Fruit fly (Drosophila melanogaster) whole organism, wandering third instar larva: ENCODE measurements around the gene ttm50.

Experiments used
- CG9705 ChIP-seq: fragments of 200-800 bp; sonication (Bioruptor generic); optimal IDR thresholded peaks from 2 replicates; lab custom pipeline; 2018; ENCODE audit warnings: missing biosample characterization, mild to moderate bottlenecking, missing genetic modification characterization
- Dfd ChIP-seq: fragments of >200 bp; optimal IDR thresholded peaks from 2 replicates; lab custom pipeline; 2017; ENCODE audit warnings: missing biosample characterization, missing genetic modification characterization
- Hnf4 ChIP-seq: fragments of 200-800 bp; sonication (Bioruptor generic); optimal IDR thresholded peaks from 2 replicates; lab custom pipeline; 2016; ENCODE audit warnings: missing biosample characterization, mild to moderate bottlenecking, missing genetic modification characterization
- br ChIP-seq: fragments of 200-800 bp; sonication (Bioruptor generic); optimal IDR thresholded peaks from 2 replicates; lab custom pipeline; 2016; ENCODE audit warnings: missing biosample characterization, missing genetic modification characterization
- brk ChIP-seq: fragments of 200-800 bp; sonication (Bioruptor generic); optimal IDR thresholded peaks from 2 replicates; lab custom pipeline; 2016; ENCODE audit warnings: missing biosample characterization, mild to moderate bottlenecking, missing genetic modification characterization
- dl ChIP-seq, 2 experiments: fragments of 175-275, 200-275 bp in 1 of 2; fragments of 200-275 bp in 1 of 2; sonication (Bioruptor generic); optimal IDR thresholded peaks; lab custom pipeline; 2018; ENCODE audit warnings: mild to moderate bottlenecking in 2 of 2, missing biosample characterization in 2 of 2, missing genetic modification characterization in 2 of 2, moderate library complexity in 2 of 2; ENCODE audit not compliant: partially characterized antibody in 2 of 2, insufficient read depth in 1 of 2
- dmrt93B ChIP-seq: fragments of 200-800 bp; sonication (Bioruptor generic); optimal IDR thresholded peaks from 2 replicates; lab custom pipeline; 2018; ENCODE audit warnings: missing biosample characterization, mild to moderate bottlenecking, missing genetic modification characterization
- h ChIP-seq: fragments of 200-800 bp; sonication (Bioruptor generic); optimal IDR thresholded peaks from 3 replicates; lab custom pipeline; 2016; ENCODE audit warnings: missing biosample characterization, mild to moderate bottlenecking, missing genetic modification characterization
- pan ChIP-seq: fragments of >200 bp; optimal IDR thresholded peaks from 2 replicates; lab custom pipeline; 2017

- no peak for TF ChIP-seq Hnf4 (GFP tag; lab: Kevin White, UChicago)
- TF ChIP-seq h (GFP tag; lab: Kevin White, UChicago): no peak
- TF ChIP-seq dl (GFP tag; optimal IDR thresholded peaks at IDR 0.05; lab: Kevin White, UChicago; ENCODE audit: insufficient read depth in 1 of 2, partially characterized antibody in 2 of 2): no peak
- TF ChIP-seq pan (lab: Kevin White, UChicago): no peak
- no peak for TF ChIP-seq dmrt93B (GFP tag; lab: Kevin White, UChicago)
- TF ChIP-seq Dfd: no peak
- no peak for TF ChIP-seq brk (GFP tag; lab: Kevin White, UChicago)
- TF ChIP-seq br (GFP tag; lab: Kevin White, UChicago): no peak
- no peak for TF ChIP-seq CG9705
Measured at dm6 chrX:2681601-2682000, 50.4 kb downstream of the ttm50 start, which contains the start of gene HLH3B.
